Fruit fly (Drosophila melanogaster): ENCODE results near the gene SCaMC.

Gene SCaMC

DNA sequence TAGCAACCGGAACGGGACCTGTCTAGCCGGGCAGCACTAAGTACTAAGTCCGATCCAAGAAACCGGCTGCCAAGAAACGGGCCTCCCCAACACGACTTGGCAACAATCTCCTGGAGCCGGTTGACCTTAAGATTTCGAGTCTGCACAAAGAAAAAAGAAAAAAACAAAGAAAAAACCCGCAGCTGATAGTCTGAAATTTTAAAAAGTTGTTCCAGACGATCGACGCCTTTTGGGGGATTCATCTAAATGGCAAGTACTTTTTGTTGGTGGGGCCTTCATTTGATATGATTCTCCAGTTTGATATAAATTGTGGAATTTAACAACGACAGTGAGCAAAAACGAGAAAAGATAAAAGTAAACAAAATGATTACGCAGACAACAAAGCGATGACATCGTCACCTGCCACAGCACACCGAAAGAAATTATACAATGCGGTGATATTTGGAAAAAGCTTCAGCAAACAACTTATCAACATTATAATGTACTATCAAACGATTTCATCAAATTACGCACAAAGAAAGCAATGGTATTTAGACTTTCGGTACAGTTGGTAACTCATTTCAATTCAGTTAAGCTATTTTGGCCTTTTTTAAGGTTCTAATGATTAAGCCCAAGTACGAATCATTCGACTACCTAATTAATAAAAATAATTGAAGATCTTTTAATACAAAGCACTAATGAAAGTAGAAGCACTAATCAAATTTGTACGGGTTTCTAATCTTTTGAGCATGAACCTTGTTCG is 4.0 kb downstream of the SCaMC start:
- TF ChIP-seq dac (GFP tag; optimal IDR thresholded peaks at IDR 0.05) (no peak), CG6808 (GFP tag; optimal IDR thresholded peaks at IDR 0.05) (peak; percentile 35), CG15336 (GFP tag; IDR thresholded peaks at IDR 0.05) (no peak), CG34406 (GFP tag; optimal IDR thresholded peaks at IDR 0.05) (peak; percentile 71), lz (GFP tag; optimal IDR thresholded peaks at IDR 0.05) (peak; percentile 67), Eip93F (GFP tag; optimal IDR thresholded peaks at IDR 0.05) (no peak), Sox15 (GFP tag; optimal IDR thresholded peaks at IDR 0.05) (peak; percentile 53), Gug (GFP tag; IDR thresholded peaks at IDR 0.05) (no peak), fd85E (GFP tag; optimal IDR thresholded peaks at IDR 0.05) (no peak), spab (GFP tag; optimal IDR thresholded peaks at IDR 0.05) (peak; percentile 43), Smox (GFP tag; optimal IDR thresholded peaks at IDR 0.05) (no peak), CG6276 (GFP tag; optimal IDR thresholded peaks at IDR 0.05) (no peak), CG8319 (GFP tag; optimal IDR thresholded peaks at IDR 0.05) (peak; percentile 61), CG11294 (GFP tag; IDR thresholded peaks at IDR 0.05) (no peak), Met (GFP tag; optimal IDR thresholded peaks at IDR 0.05) (peak; percentile 79), CG7368 (GFP tag; optimal IDR thresholded peaks at IDR 0.05) (peak; percentile 45), CG4318 (GFP tag; optimal IDR thresholded peaks at IDR 0.05) (no peak), fkh (GFP tag; optimal IDR thresholded peaks at IDR 0.05) (no peak), OdsH (GFP tag; optimal IDR thresholded peaks at IDR 0.05) (peak; percentile 68), CG16779 (tag; optimal IDR thresholded peaks at IDR 0.05) (no peak), Eip78C (GFP tag) (peak; percentile 89), CG32006 (GFP tag; optimal IDR thresholded peaks at IDR 0.05) (peak; percentile 44), CG6792 (GFP tag; optimal IDR thresholded peaks at IDR 0.05) (peak; percentile 51), esn (GFP tag; optimal IDR thresholded peaks at IDR 0.05) (peak; percentile 78), Eip75B (GFP tag; optimal IDR thresholded peaks at IDR 0.05) (peak; percentile 50), CG1621 (tag; optimal IDR thresholded peaks at IDR 0.05) (no peak), fd59A (GFP tag; optimal IDR thresholded peaks at IDR 0.05) (peak; percentile 43), vri (GFP tag; optimal IDR thresholded peaks at IDR 0.05) (peak; percentile 67), ss (GFP tag; optimal IDR thresholded peaks at IDR 0.05) (peak in 1 of 2 experiments; percentile 47), CG31627 (GFP tag; optimal IDR thresholded peaks at IDR 0.05) (peak; percentile 78), CG10631 (GFP tag; optimal IDR thresholded peaks at IDR 0.05) (peak; percentile 47), Blimp-1 (GFP tag; optimal IDR thresholded peaks at IDR 0.05) (peak; percentile 30), CG3919 (GFP tag; optimal IDR thresholded peaks at IDR 0.05) (peak; percentile 68), Lpt (GFP tag; optimal IDR thresholded peaks at IDR 0.05) (no peak), Ets96B (tag; optimal IDR thresholded peaks at IDR 0.05) (peak; percentile 42), CG8119 (GFP tag; IDR thresholded peaks at IDR 0.05) (no peak), eg (GFP tag; IDR thresholded peaks at IDR 0.05) (no peak), svp (GFP tag) (peak; percentile 80), CG6854 (GFP tag; optimal IDR thresholded peaks at IDR 0.05) (no peak), CG10669 (GFP tag; optimal IDR thresholded peaks at IDR 0.05) (peak; percentile 57), salr (GFP tag; optimal IDR thresholded peaks at IDR 0.05) (peak in 1 of 2 experiments; percentile 39), CG11762 (GFP tag; optimal IDR thresholded peaks at IDR 0.05; ENCODE audit: insufficient read depth) (peak; percentile 61), Hr4 (GFP tag; optimal IDR thresholded peaks at IDR 0.05) (no peak), acj6 (GFP tag; optimal IDR thresholded peaks at IDR 0.05) (peak; percentile 55), CG6163 (GFP tag; IDR thresholded peaks at IDR 0.05) (0 out of 3 replicates have a peak, but pooled peaks have one; percentile 26), Sox102F (GFP tag; optimal IDR thresholded peaks at IDR 0.05) (no peak), topi (GFP tag; optimal IDR thresholded peaks at IDR 0.05) (peak; percentile 79), CG9139 (GFP tag; optimal IDR thresholded peaks at IDR 0.05) (peak; percentile 7), dsx (GFP tag; optimal IDR thresholded peaks at IDR 0.05; ENCODE audit: poor library complexity, severe bottlenecking) (no peak), achi (GFP tag; optimal IDR thresholded peaks at IDR 0.05) (peak; percentile 40)

All from whole organism, prepupa.